Worm (Caenorhabditis elegans): ENCODE results near the gene lgc-45.
"Not testable (repeated sequence)": the region's sequence is repeated elsewhere in the genome, so short reads cannot be mapped to it uniquely, and the experiment has no call there.

The lgc-45 gene

DNA sequence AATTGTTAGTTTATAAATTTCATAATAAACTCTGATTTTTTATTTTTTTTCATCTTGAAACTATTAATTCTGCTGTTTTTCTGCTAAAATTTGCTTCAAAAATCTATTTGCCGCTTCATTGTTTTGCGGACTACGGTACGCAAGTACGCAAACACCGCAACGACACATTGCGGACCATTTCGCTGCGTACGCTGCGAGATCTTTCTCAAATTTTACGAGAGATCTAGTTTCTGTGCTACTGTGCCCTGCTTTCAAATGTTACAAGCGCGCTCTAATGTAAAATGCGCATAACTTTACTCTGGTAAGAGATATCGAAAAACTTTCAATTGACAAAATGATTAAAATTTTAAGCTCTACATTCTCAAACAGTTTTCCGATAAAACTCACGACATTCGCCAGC lies 33.7 kb upstream of the lgc-45 start (continued):
- TF ChIP-seq zfp-2 (tag; optimal IDR thresholded peaks at IDR 0.05), result peak; percentile 53
- TF ChIP-seq dmd-9 (GFP tag; IDR thresholded peaks at IDR 0.05), result 0 out of 2 replicates have a peak, but pooled peaks have one; percentile 63
- TF ChIP-seq nhr-28 (tag; optimal IDR thresholded peaks at IDR 0.05), result peak; percentile 49
- 0 out of 2 replicates have a peak, but pooled peaks have one; percentile 14 for TF ChIP-seq daf-19 (GFP tag; conservative IDR thresholded peaks at IDR 0.05)
- peak; percentile 75 for TF ChIP-seq pha-4 (GFP tag; IDR thresholded peaks at IDR 0.05)
- not testable (repeated sequence) for TF ChIP-seq pha-4 (tag; optimal IDR thresholded peaks at IDR 0.05)
- TF ChIP-seq rbr-2 (tag; optimal IDR thresholded peaks at IDR 0.05), result peak; percentile 83
- TF ChIP-seq dmd-6 (GFP tag; IDR thresholded peaks at IDR 0.05), result peak; percentile 80
- TF ChIP-seq vab-7 (GFP tag; IDR thresholded peaks at IDR 0.05), result peak; percentile 70
- peak; percentile 96 for TF ChIP-seq lin-38 (GFP tag; IDR thresholded peaks at IDR 0.05)

DNA sequence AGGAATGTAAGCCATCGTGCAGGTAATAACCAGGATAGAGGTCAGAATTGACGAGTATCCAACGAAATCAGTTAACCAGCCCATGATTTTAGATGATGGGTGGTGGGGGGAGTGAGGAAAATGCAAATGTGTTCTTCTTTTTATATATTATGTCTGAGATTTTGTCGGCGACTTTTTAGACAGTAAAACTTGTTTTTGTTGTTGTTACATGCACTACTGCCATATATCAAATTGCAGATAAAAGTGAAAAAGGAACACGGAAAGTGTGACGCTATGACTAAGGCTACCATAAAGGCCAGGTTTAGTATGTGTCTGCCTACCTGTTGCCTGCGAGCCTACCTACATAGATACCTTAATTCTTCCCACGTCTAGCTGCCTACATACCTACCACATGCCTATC lies 33.2 kb upstream of the lgc-45 start, which contains the start of gene col-72:
TSS of gene col-72 (minus strand) at position 101 of the 400 bp plus-strand sequence.
- no peak for TF ChIP-seq ceh-32 (tag; optimal IDR thresholded peaks at IDR 0.05; ENCODE audit: poor library complexity)
- no peak for TF ChIP-seq nhr-25 (tag; optimal IDR thresholded peaks at IDR 0.05; ENCODE audit: borderline replicate concordance, insufficient read depth)
- no peak for TF ChIP-seq hif-1 (tag; optimal IDR thresholded peaks at IDR 0.05)

ce11 chrII:3527460-3527859 lies 29.8 kb upstream of the lgc-45 start:
- peak; percentile 20 for TF ChIP-seq aha-1 (tag)
- no peak for TF ChIP-seq lin-15B (tag; optimal IDR thresholded peaks at IDR 0.05)

DNA sequence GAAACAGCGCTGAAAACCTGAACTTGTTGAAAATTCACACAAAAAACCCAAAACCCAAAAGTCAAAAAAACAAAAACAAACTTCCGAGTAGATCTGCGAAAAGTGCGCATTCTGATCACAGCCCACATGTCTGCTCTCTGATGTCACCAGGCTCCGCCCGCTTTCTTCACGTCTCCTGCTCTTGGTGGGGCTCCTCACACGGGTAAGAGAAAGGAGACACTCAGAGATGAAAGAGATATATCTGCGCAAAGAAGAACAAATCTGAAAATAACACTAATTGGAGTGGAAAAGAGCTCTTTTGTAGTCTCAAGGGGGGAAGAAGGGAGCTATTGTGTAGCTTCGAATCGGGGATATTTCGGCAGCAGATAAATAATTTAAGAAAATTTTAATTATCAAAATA lies 29.0 kb upstream of the lgc-45 start, which contains the start of gene ncs-6:
TSS of gene ncs-6 (minus strand) at position 261 of the 400 bp plus-strand sequence.
- no peak for TF ChIP-seq vab-7 (GFP tag; IDR thresholded peaks at IDR 0.05)
- no peak for TF ChIP-seq D1046.2 (GFP tag; IDR thresholded peaks at IDR 0.05)
- no peak for TF ChIP-seq zip-11 (GFP tag; IDR thresholded peaks at IDR 0.05)
- TF ChIP-seq ama-1 (optimal IDR thresholded peaks at IDR 0.05), result no peak
- TF ChIP-seq daf-19 (GFP tag; conservative IDR thresholded peaks at IDR 0.05), result no peak
- TF ChIP-seq ceh-20 (GFP tag; IDR thresholded peaks at IDR 0.05), result no peak
- TF ChIP-seq spr-1 (tag; optimal IDR thresholded peaks at IDR 0.05), result no peak
- TF ChIP-seq F49E8.2 (tag; optimal IDR thresholded peaks at IDR 0.05; ENCODE audit: borderline replicate concordance), result no peak
- no peak for TF ChIP-seq dpl-1 (GFP tag; optimal IDR thresholded peaks at IDR 0.05)
- no peak for TF ChIP-seq nhr-11 (tag; optimal IDR thresholded peaks at IDR 0.05)
- no peak for TF ChIP-seq ctbp-1 (GFP tag; IDR thresholded peaks at IDR 0.05)
- TF ChIP-seq gei-8 (GFP tag; optimal IDR thresholded peaks at IDR 0.05), result no peak

- TF ChIP-seq set-16 (GFP tag; IDR thresholded peaks at IDR 0.05), result peak; percentile 69; the same call in 1 of the 2 replicates
- TF ChIP-seq arid-1 (GFP tag; conservative IDR thresholded peaks at IDR 0.05), result no peak
These were observed 17.1 kb upstream of the lgc-45 start for ce11 chrII:3540151-3540550.

ce11 chrII:3546381-3546931 lies 10.8 kb upstream of the lgc-45 start, which contains the start of gene apd-3:
apd-3 (minus strand) TSS chrII:3546431.
- no peak for TF ChIP-seq vab-7 (GFP tag; IDR thresholded peaks at IDR 0.05)
- no peak for TF ChIP-seq hlh-11 (tag; optimal IDR thresholded peaks at IDR 0.05)
- TF ChIP-seq aha-1 (tag), result no peak
- TF ChIP-seq lsy-2 (tag; optimal IDR thresholded peaks at IDR 0.05), result peak in 1 of 2 experiments; percentile 12
- TF ChIP-seq Y5F2A.4 (GFP tag; optimal IDR thresholded peaks at IDR 0.05), result no peak
